Fruit fly (Drosophila melanogaster): ENCODE measurements around the gene CG6094.

DNA sequence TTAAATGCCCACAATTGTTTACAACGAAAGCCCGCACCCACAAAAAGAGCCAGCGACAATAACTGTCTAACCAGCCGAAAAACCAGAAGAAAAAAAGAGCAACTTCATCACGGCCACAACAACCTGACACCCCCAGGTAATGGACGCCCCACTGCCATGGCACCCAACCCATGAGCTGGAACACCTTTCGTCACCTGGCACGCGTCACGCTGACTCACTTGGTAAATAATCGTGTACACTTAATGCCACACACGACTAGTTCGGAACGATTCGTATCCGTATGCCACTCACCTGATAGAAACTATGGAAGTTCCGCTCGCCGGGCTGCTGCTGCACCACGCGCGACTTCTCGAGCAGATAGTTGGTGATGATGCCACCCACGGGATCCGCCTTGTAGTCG lies 10.5 kb upstream of the CG6094 start:
- TF ChIP-seq CG8478 (optimal IDR thresholded peaks at IDR 0.05) (no peak), CTCF (optimal IDR thresholded peaks at IDR 0.05) (no peak)

Data from S2 (cell line).